Worm (Caenorhabditis elegans): ENCODE results near the gene C07G1.7.

C07G1.7 gene

DNA sequence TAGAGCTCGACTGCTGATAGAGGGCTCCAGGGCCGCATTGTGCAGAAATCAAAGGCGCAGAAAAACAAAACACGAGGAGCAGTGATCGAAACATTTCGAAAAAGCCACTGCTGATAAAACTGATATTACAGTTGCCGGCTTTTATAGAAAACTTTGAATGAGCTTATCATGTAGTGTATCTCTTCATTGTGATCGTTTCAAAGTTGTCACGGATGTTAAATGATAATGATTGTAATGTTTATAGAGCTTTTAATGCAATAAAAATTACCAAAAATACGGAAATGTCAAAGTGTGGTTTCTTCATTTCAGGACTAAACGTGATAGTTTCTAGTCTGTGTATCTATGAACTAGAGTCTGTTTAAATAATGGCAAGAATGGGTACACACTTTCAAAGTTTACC lies 43.0 kb downstream of the C07G1.7 start, which contains the start of gene clec-52:
TSS of gene clec-52 (minus strand) at position 101 of the 400 bp plus-strand sequence.
- TF ChIP-seq elt-2 (tag; optimal IDR thresholded peaks at IDR 0.05), result peak; percentile 25
- no peak for TF ChIP-seq nhr-47 (tag; optimal IDR thresholded peaks at IDR 0.05)

DNA sequence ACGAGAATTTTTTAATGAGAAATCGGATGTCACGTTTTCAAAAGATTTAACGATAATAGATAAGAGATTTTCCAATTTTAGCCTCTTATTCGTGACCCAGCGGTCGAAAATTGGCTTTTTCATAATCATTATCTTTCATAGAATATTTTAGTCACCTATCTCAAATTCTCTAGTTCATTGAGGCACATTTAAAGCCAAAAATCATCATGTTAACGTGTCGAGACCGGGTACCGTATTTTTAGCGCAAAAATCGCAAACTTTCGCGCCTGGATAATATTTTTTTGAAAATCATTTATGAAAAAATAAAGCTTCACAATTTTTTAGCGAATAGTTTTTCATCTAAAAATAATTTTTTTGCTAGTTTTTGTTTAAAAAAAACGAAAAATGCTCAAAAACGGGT lies 45.7 kb downstream of the C07G1.7 start, which contains the start of gene B0218.7:
TSS of gene B0218.7 (minus strand) at position 101 of the 400 bp plus-strand sequence.
- TF ChIP-seq fkh-4 (tag; optimal IDR thresholded peaks at IDR 0.05; ENCODE audit: borderline replicate concordance), result no peak
- TF ChIP-seq pqm-1 (tag; optimal IDR thresholded peaks at IDR 0.05), result no peak
- no peak for TF ChIP-seq lin-13 (GFP tag; optimal IDR thresholded peaks at IDR 0.05)
- TF ChIP-seq nhr-84 (tag; optimal IDR thresholded peaks at IDR 0.05), result no peak
- no peak for TF ChIP-seq efl-3 (GFP tag; optimal IDR thresholded peaks at IDR 0.05)
- TF ChIP-seq unc-98 (GFP tag; IDR thresholded peaks at IDR 0.05), result no peak
- no peak for TF ChIP-seq unc-62 (GFP tag; optimal IDR thresholded peaks at IDR 0.05)
- no peak for TF ChIP-seq fkh-8 (tag; optimal IDR thresholded peaks at IDR 0.05)
- TF ChIP-seq fkh-10 (GFP tag; optimal IDR thresholded peaks at IDR 0.05), result no peak
- no peak for TF ChIP-seq nhr-90 (tag; optimal IDR thresholded peaks at IDR 0.05; ENCODE audit: poor library complexity)
- no peak for TF ChIP-seq nhr-11 (tag; optimal IDR thresholded peaks at IDR 0.05)
- no peak for TF ChIP-seq nhr-12 (tag; optimal IDR thresholded peaks at IDR 0.05)
- no peak for TF ChIP-seq zag-1 (tag; optimal IDR thresholded peaks at IDR 0.05)
- TF ChIP-seq swsn-7 (tag; optimal IDR thresholded peaks at IDR 0.05), result no peak
- TF ChIP-seq F16B12.6 (tag; optimal IDR thresholded peaks at IDR 0.05), result no peak
- TF ChIP-seq efl-1 (optimal IDR thresholded peaks at IDR 0.05), result no peak
- no peak for TF ChIP-seq efl-1 (GFP tag; optimal IDR thresholded peaks at IDR 0.05 in 1 of 2)

DNA sequence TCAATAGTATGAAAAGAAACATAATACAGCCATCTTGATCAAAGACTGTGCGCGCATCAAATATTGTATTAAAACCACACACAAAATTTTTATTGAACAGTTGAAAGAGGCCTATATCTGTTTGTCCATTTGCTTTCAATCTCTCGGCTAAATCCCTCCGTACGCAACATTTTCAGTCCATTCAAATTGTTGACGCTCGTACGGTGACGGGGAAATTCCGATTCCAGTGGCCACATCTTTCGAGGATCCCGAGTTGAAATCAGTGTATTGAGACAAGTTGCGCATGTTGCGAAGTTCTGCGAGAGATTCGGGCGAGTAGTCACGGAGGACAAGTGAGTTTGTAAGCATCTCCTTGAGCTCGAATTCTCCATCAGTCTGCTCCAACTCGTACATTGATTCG lies 47.1 kb downstream of the C07G1.7 start:
- no peak for TF ChIP-seq ceh-82 (tag; optimal IDR thresholded peaks at IDR 0.05)
- TF ChIP-seq snu-23 (GFP tag; optimal IDR thresholded peaks at IDR 0.05), result no peak
- no peak for TF ChIP-seq ets-5 (GFP tag; IDR thresholded peaks at IDR 0.05)
- TF ChIP-seq C34B4.2 (tag; optimal IDR thresholded peaks at IDR 0.05), result no peak
- TF ChIP-seq fkh-4 (tag; optimal IDR thresholded peaks at IDR 0.05; ENCODE audit: borderline replicate concordance), result no peak
- TF ChIP-seq fos-1 (tag; optimal IDR thresholded peaks at IDR 0.05), result no peak
- no peak for TF ChIP-seq ama-1 (optimal IDR thresholded peaks at IDR 0.05)
- TF ChIP-seq rnt-1 (tag; optimal IDR thresholded peaks at IDR 0.05), result no peak
- no peak for TF ChIP-seq nhr-237 (tag; optimal IDR thresholded peaks at IDR 0.05)
- no peak for TF ChIP-seq C16A3.4 (tag; optimal IDR thresholded peaks at IDR 0.05)
- TF ChIP-seq efl-1 (optimal IDR thresholded peaks at IDR 0.05), result no peak
- no peak for TF ChIP-seq efl-1 (GFP tag; optimal IDR thresholded peaks at IDR 0.05 in 1 of 2)
- no peak for TF ChIP-seq unc-130 (tag; optimal IDR thresholded peaks at IDR 0.05)

DNA sequence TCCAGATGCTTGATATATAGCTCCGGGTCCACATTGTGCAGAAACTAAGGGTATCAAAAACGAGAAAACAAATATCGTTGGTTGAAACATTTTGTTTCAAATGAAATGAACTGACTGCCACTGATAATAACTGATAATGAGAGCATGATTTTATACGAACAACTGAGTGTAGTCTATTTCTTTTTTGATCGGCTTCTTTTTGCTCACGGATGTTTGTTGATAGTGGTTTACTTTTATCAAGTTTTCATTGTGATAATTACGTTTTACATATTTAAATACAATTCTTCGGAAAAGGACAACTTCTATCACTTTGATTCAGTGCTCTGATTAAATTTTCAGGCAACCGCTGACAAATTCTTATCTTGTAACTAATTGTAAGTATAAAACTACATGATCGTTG lies 48.0 kb downstream of the C07G1.7 start, which contains the start of gene clec-51:
TSS of gene clec-51 (minus strand) at position 114 of the 400 bp plus-strand sequence.
- TF ChIP-seq efl-3 (GFP tag; optimal IDR thresholded peaks at IDR 0.05) (no peak), fkh-8 (tag; optimal IDR thresholded peaks at IDR 0.05) (no peak), elt-2 (tag; optimal IDR thresholded peaks at IDR 0.05) (peak; percentile 92), vab-15 (tag; optimal IDR thresholded peaks at IDR 0.05) (no peak)

DNA sequence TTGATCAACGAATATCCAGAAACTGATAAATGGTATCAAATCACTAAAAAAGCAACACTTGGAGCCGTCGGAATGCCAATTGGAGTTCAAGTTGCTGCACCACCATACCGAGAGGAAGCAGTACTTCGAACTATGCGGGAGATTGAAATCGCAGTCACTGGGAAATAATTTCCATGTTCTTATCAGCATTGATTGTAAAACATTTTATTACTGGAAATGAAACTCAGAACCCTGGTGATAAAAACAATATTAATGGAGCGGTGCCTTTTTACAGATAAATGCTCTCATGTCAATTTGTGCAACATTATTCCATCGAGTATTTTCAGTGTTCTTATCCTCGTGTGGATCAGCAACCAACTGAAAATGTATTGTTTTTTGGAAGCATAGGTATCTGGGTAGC lies 49.9 kb downstream of the C07G1.7 start:
- TF ChIP-seq elt-2 (tag; optimal IDR thresholded peaks at IDR 0.05) (peak; percentile 37), tlp-1 (tag; optimal IDR thresholded peaks at IDR 0.05) (peak; percentile 9), pag-3 (tag; optimal IDR thresholded peaks at IDR 0.05; ENCODE audit: borderline replicate concordance, insufficient read depth) (no peak)
